Fruit fly (Drosophila melanogaster): ENCODE measurements around the gene fusl.

DNA sequence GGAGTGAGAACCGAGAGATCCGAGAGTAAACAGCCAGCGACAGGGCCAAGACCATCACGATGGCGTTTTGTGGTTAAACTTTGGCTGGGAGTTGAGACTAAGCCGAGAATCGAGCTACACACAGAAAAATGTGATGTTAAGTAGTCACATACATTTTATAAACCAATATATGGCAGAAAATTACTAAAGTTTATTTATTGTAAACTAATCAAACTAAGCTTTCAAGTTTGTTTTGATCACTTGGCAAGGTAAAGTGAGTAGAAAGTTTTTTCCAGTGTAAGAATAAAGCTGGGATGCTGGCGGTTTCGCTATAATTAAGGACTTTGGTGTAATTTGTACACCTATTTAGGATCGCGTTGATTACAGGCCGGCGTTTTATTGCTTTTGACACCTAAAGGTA lies 34.7 kb upstream of the fusl start:
- no peak for TF ChIP-seq pan (optimal IDR thresholded peaks at IDR 0.05)
- TF ChIP-seq EcR (GFP tag; optimal IDR thresholded peaks at IDR 0.05) = no peak
- no peak for TF ChIP-seq Dll (optimal IDR thresholded peaks at IDR 0.05)
- no peak for TF ChIP-seq usp (GFP tag; optimal IDR thresholded peaks at IDR 0.05)
- TF ChIP-seq psq (optimal IDR thresholded peaks at IDR 0.05) = no peak

Data from whole organism.